Worm (Caenorhabditis elegans) whole organism, L1 larva: ENCODE measurements around the gene cul-2.
A peak's percentile ranks its signal among the peaks of the same experiment; 100 is the strongest.

Experiments
- ama-1 ChIP-seq: fragments of 150-350 bp; optimal IDR thresholded peaks from 2 replicates; lab custom pipeline; 2014
- blmp-1 ChIP-seq: fragments of 150-350 bp; optimal IDR thresholded peaks from 2 replicates; lab custom pipeline; 2014; ENCODE audit warnings: missing biosample characterization, missing genetic modification characterization
- dpl-1 ChIP-seq, 3 experiments: fragments of 150-350 bp in 2 of 3; sonication (generic microtip) in 1 of 3; optimal IDR thresholded peaks; 2 replicates each; lab custom pipeline; 2014 to 2017; ENCODE audit warnings: missing biosample characterization in 3 of 3, missing genetic modification characterization in 3 of 3, missing genetic modification reagents in 3 of 3
- egl-13 ChIP-seq: sonication (generic microtip); optimal IDR thresholded peaks from 2 replicates; lab custom pipeline; 2016; ENCODE audit warnings: missing genotype, missing genetic modification reagents, missing genetic modification characterization, missing compliant biosample characterization
- grh-1 ChIP-seq: fragments of 200-800 bp; sonication (Bioruptor generic); IDR thresholded peaks from 2 replicates; pipeline ENCODE4 v1.3.6; 2022; ENCODE audit warnings: missing genetic modification reagents, missing genetic modification characterization, missing compliant biosample characterization
- jun-1 ChIP-seq: fragments of 150-350 bp; optimal IDR thresholded peaks from 2 replicates; lab custom pipeline; 2014; ENCODE audit warnings: missing biosample characterization, missing genetic modification reagents, missing genetic modification characterization
- mdl-1 ChIP-seq, 2 experiments: fragments of 150-350 bp; optimal IDR thresholded peaks; 2 replicates each; lab custom pipeline; 2014 to 2017; ENCODE audit warnings: missing biosample characterization in 2 of 2, missing genetic modification characterization in 2 of 2, inconsistent platforms in 1 of 2
- unc-62 ChIP-seq: fragments of 150-350 bp; optimal IDR thresholded peaks from 2 replicates; lab custom pipeline; 2014; ENCODE audit warnings: missing biosample characterization, missing genetic modification reagents, missing genetic modification characterization
- ztf-11 ChIP-seq, 2 experiments: sonication (generic microtip); optimal IDR thresholded peaks; 2 replicates each; lab custom pipeline; 2016 to 2017; ENCODE audit warnings: missing genetic modification characterization in 2 of 2, missing biosample characterization in 1 of 2, missing compliant biosample characterization in 1 of 2

ce11 chrIII:13719247-13719758 is 32.2 kb downstream of the cul-2 start:
- no peak for TF ChIP-seq jun-1 (tag; lab: Kevin White, UChicago)
- peak in 2 of 3 experiments; percentile 10 to 26 for TF ChIP-seq dpl-1 (GFP tag; optimal IDR thresholded peaks at IDR 0.05; lab: Kevin White, UChicago)
- no peak for TF ChIP-seq ama-1 (lab: Kevin White, UChicago)
- no peak for TF ChIP-seq unc-62 (GFP tag; lab: Kevin White, UChicago)
- peak; percentile 52; the same call in 1 of the 2 replicates for TF ChIP-seq grh-1 (GFP tag; lab: Robert Waterston, UW)
- TF ChIP-seq egl-13, result no peak
- TF ChIP-seq ztf-11 (tag; optimal IDR thresholded peaks at IDR 0.05; lab: Kevin White, UChicago), result no peak
- peak in 1 of 2 experiments; percentile 60 for TF ChIP-seq mdl-1 (tag; optimal IDR thresholded peaks at IDR 0.05; lab: Kevin White, UChicago)
- TF ChIP-seq blmp-1 (tag; lab: Kevin White, UChicago), result no peak
